Fruit fly (Drosophila melanogaster) whole organism, embryonic: ENCODE results near the gene TyrRII.
A peak's percentile ranks its signal among the peaks of the same experiment; 100 is the strongest.

ENCODE experiments used
- BEAF-32 ChIP-seq: fragments of 200-800 bp; sonication (Bioruptor generic); optimal IDR thresholded peaks from 3 replicates; lab custom pipeline; 2017; ENCODE audit warnings: missing biosample characterization, missing genetic modification characterization, mild to moderate bottlenecking, moderate library complexity, missing genetic modification reagents
- CG10321 ChIP-seq: fragments of 200-800 bp; sonication (Bioruptor generic); IDR thresholded peaks from 2 replicates; pipeline ENCODE4 v1.3.6; 2022; ENCODE audit warnings: missing biosample characterization, missing genetic modification characterization
- CG13775 ChIP-seq: fragments of 200-800 bp; sonication (Bioruptor generic); optimal IDR thresholded peaks from 3 replicates; lab custom pipeline; 2017; ENCODE audit warnings: missing biosample characterization, mild to moderate bottlenecking, missing genetic modification characterization
- CG14860 ChIP-seq: fragments of 200-800 bp; sonication (Bioruptor generic); IDR thresholded peaks from 3 replicates; pipeline ENCODE4 v1.3.6; 2022; ENCODE audit warnings: missing biosample characterization, missing genetic modification characterization; ENCODE audit not compliant: partially characterized antibody
- CG1647 ChIP-seq: fragments of 200-800 bp; sonication (Bioruptor generic); optimal IDR thresholded peaks from 3 replicates; lab custom pipeline; 2016; ENCODE audit warnings: missing biosample characterization, missing genetic modification characterization
- CG17328 ChIP-seq: fragments of 200-800 bp; sonication (Bioruptor generic); IDR thresholded peaks from 2 replicates; pipeline ENCODE4 v1.3.6; 2022; ENCODE audit warnings: missing biosample characterization, missing genetic modification characterization
- CG17361 ChIP-seq: fragments of 200-800 bp; sonication (Bioruptor generic); IDR thresholded peaks from 3 replicates; pipeline ENCODE4 v1.3.6; 2022; ENCODE audit warnings: missing biosample characterization, missing genetic modification characterization
- CG17568 ChIP-seq: fragments of 200-800 bp; sonication (Bioruptor generic); optimal IDR thresholded peaks from 2 replicates; lab custom pipeline; 2018; ENCODE audit warnings: missing biosample characterization, mild to moderate bottlenecking, missing genetic modification characterization, moderate library complexity
- CG30403 ChIP-seq: fragments of 200-800 bp; sonication (Bioruptor generic); optimal IDR thresholded peaks from 3 replicates; lab custom pipeline; 2016; ENCODE audit warnings: missing biosample characterization, missing genetic modification characterization
- CG3065 ChIP-seq: fragments of 200-800 bp; sonication (Bioruptor generic); optimal IDR thresholded peaks from 2 replicates; lab custom pipeline; 2016; ENCODE audit warnings: missing biosample characterization, missing genetic modification characterization
- CG32767 ChIP-seq: fragments of 200-800 bp; sonication (Bioruptor generic); IDR thresholded peaks from 2 replicates; pipeline ENCODE4 v1.3.6; 2022; ENCODE audit warnings: missing biosample characterization, missing genetic modification characterization
- CG3281 ChIP-seq: fragments of 200-800 bp; sonication (Bioruptor generic); optimal IDR thresholded peaks from 3 replicates; lab custom pipeline; 2017; ENCODE audit warnings: missing biosample characterization, mild to moderate bottlenecking, missing genetic modification characterization
- CG8290 ChIP-seq, 3 experiments: fragments of 200-800 bp; sonication (Bioruptor generic); optimal IDR thresholded peaks; 2 replicates each; lab custom pipeline; 2016 to 2019; ENCODE audit warnings: missing biosample characterization in 3 of 3, missing genetic modification characterization in 3 of 3, mild to moderate bottlenecking in 2 of 3, moderate library complexity in 1 of 3
- CTCF ChIP-seq: fragments of 200-800 bp; sonication (Bioruptor generic); optimal IDR thresholded peaks from 2 replicates; lab custom pipeline; 2017; ENCODE audit warnings: missing biosample characterization, mild to moderate bottlenecking, missing genetic modification characterization, moderate library complexity
- Ets65A ChIP-seq: fragments of 200-800 bp; sonication (Bioruptor generic); peaks from one replicate; lab custom pipeline; 2016; ENCODE audit warnings: missing biosample characterization, missing genetic modification characterization
- Fer1 ChIP-seq: fragments of 200-800 bp; sonication (Bioruptor generic); optimal IDR thresholded peaks from 2 replicates; lab custom pipeline; 2017; ENCODE audit warnings: missing biosample characterization, mild to moderate bottlenecking, missing genetic modification characterization
- GATAe ChIP-seq: fragments of 200-800 bp; sonication (Bioruptor generic); conservative IDR thresholded peaks from 2 replicates; pipeline ENCODE4 v1.3.6; 2022; ENCODE audit warnings: missing biosample characterization, missing genetic modification characterization
- Hmr ChIP-seq: fragments of 200-800 bp; sonication (Bioruptor generic); optimal IDR thresholded peaks from 3 replicates; lab custom pipeline; 2017; ENCODE audit warnings: mild to moderate bottlenecking, missing biosample characterization, missing genetic modification reagents, missing genetic modification characterization
- MESR4 ChIP-seq: fragments of 200-800 bp; sonication (Bioruptor generic); optimal IDR thresholded peaks from 2 replicates; lab custom pipeline; 2018; ENCODE audit warnings: missing biosample characterization, mild to moderate bottlenecking, missing genetic modification characterization, moderate library complexity
- Neu2 ChIP-seq: fragments of 200-800 bp; sonication (Bioruptor generic); optimal IDR thresholded peaks from 3 replicates; lab custom pipeline; 2016; ENCODE audit warnings: missing biosample characterization, missing genetic modification characterization, borderline replicate concordance
- NfI ChIP-seq: fragments of 200-800 bp; sonication (Bioruptor generic); optimal IDR thresholded peaks from 3 replicates; lab custom pipeline; 2018; ENCODE audit warnings: missing biosample characterization, mild to moderate bottlenecking, missing genetic modification characterization, moderate library complexity
- PHDP ChIP-seq: fragments of 200-800 bp; sonication (Bioruptor generic); optimal IDR thresholded peaks from 3 replicates; lab custom pipeline; 2018; ENCODE audit warnings: missing biosample characterization, mild to moderate bottlenecking, missing genetic modification characterization, moderate library complexity
- Ravus ChIP-seq: fragments of 200-800 bp; sonication (Bioruptor generic); IDR thresholded peaks from 2 replicates; pipeline ENCODE4 v1.3.6; 2022; ENCODE audit warnings: missing biosample characterization, missing genetic modification characterization
- Rfx ChIP-seq: fragments of 200-800 bp; sonication (Bioruptor generic); IDR thresholded peaks from 2 replicates; pipeline ENCODE4 v1.3.6; 2022; ENCODE audit warnings: missing biosample characterization, missing genetic modification characterization
- Xbp1 ChIP-seq: fragments of 200-800 bp; sonication (Bioruptor generic); optimal IDR thresholded peaks from 3 replicates; lab custom pipeline; 2016; ENCODE audit warnings: missing biosample characterization, mild to moderate bottlenecking, missing genetic modification characterization
- amos ChIP-seq: fragments of 200-800 bp; sonication (Bioruptor generic); IDR thresholded peaks from 2 replicates; pipeline ENCODE4 v1.3.6; 2022; ENCODE audit warnings: missing biosample characterization, missing genetic modification characterization; ENCODE audit not compliant: partially characterized antibody
- ap ChIP-seq: fragments of 200-800 bp; sonication (Bioruptor generic); IDR thresholded peaks from 2 replicates; pipeline ENCODE4 v1.3.6; 2022; ENCODE audit warnings: missing biosample characterization, missing genetic modification characterization
- bowl ChIP-seq: fragments of 200-800 bp; sonication (Bioruptor generic); IDR thresholded peaks from 2 replicates; pipeline ENCODE4 v1.3.6; 2022; ENCODE audit warnings: missing biosample characterization, missing genetic modification characterization
- bsh ChIP-seq, 2 experiments: fragments of 200-800 bp; sonication (Bioruptor generic); optimal IDR thresholded peaks; 2 replicates each; lab custom pipeline; 2017 to 2018; ENCODE audit warnings: mild to moderate bottlenecking in 2 of 2, missing biosample characterization in 2 of 2, missing genetic modification characterization in 2 of 2, moderate library complexity in 1 of 2
- cas ChIP-seq: fragments of 200-800 bp; sonication (Bioruptor generic); IDR thresholded peaks from 2 replicates; pipeline ENCODE4 v1.3.6; 2022; ENCODE audit warnings: missing biosample characterization, missing genetic modification characterization
- cg ChIP-seq: fragments of 200-800 bp; sonication (Bioruptor generic); optimal IDR thresholded peaks from 3 replicates; lab custom pipeline; 2019; ENCODE audit warnings: missing biosample characterization, mild to moderate bottlenecking, missing genetic modification characterization, moderate library complexity
- crc ChIP-seq: fragments of 200-800 bp; sonication (Bioruptor generic); optimal IDR thresholded peaks from 2 replicates; lab custom pipeline; 2016; ENCODE audit warnings: missing biosample characterization, missing genetic modification characterization
- cwo ChIP-seq: fragments of 200-800 bp; sonication (Bioruptor generic); optimal IDR thresholded peaks from 3 replicates; lab custom pipeline; 2017; ENCODE audit warnings: missing biosample characterization, missing genetic modification characterization, mild to moderate bottlenecking, moderate library complexity, missing genetic modification reagents
- dpn ChIP-seq, 2 experiments: fragments of 200-800 bp; sonication (Bioruptor generic); optimal IDR thresholded peaks; 3 replicates each; lab custom pipeline; 2016; ENCODE audit warnings: missing biosample characterization in 2 of 2, missing genetic modification characterization in 2 of 2
- exex ChIP-seq: fragments of 200-800 bp; sonication (Bioruptor generic); optimal IDR thresholded peaks from 4 replicates; lab custom pipeline; 2018; ENCODE audit warnings: missing biosample characterization, mild to moderate bottlenecking, missing genetic modification characterization, moderate library complexity
- gcm2 ChIP-seq: fragments of 200-800 bp; sonication (Bioruptor generic); optimal IDR thresholded peaks from 2 replicates; lab custom pipeline; 2016; ENCODE audit warnings: missing biosample characterization, missing genetic modification characterization
- grn ChIP-seq: fragments of 200-800 bp; sonication (Bioruptor generic); optimal IDR thresholded peaks from 3 replicates; lab custom pipeline; 2017; ENCODE audit warnings: missing biosample characterization, missing genetic modification characterization
- lab ChIP-seq: fragments of 200-800 bp; sonication (Bioruptor generic); optimal IDR thresholded peaks from 3 replicates; lab custom pipeline; 2017; ENCODE audit warnings: missing biosample characterization, missing genetic modification characterization, mild to moderate bottlenecking, moderate library complexity, missing genetic modification reagents
- maf-S ChIP-seq: fragments of 200-800 bp; sonication (Bioruptor generic); optimal IDR thresholded peaks from 2 replicates; lab custom pipeline; 2016; ENCODE audit warnings: missing biosample characterization, missing genetic modification characterization
- mam ChIP-seq: fragments of 200-800 bp; sonication (Bioruptor generic); optimal IDR thresholded peaks from 3 replicates; lab custom pipeline; 2016; ENCODE audit warnings: missing biosample characterization, missing genetic modification characterization
- pnt ChIP-seq: fragments of 200-800 bp; sonication (Bioruptor generic); optimal IDR thresholded peaks from 3 replicates; lab custom pipeline; 2016; ENCODE audit warnings: missing biosample characterization, missing genetic modification characterization
- schlank ChIP-seq: fragments of 200-800 bp; sonication (Bioruptor generic); optimal IDR thresholded peaks from 2 replicates; lab custom pipeline; 2018; ENCODE audit warnings: missing biosample characterization, mild to moderate bottlenecking, missing genetic modification characterization
- sd ChIP-seq: fragments of 200-800 bp; sonication (Bioruptor generic); optimal IDR thresholded peaks from 3 replicates; lab custom pipeline; 2018; ENCODE audit warnings: missing biosample characterization, mild to moderate bottlenecking, missing genetic modification characterization, moderate library complexity
- slp2 ChIP-seq: fragments of 200-800 bp; sonication (Bioruptor generic); optimal IDR thresholded peaks from 2 replicates; lab custom pipeline; 2016; ENCODE audit warnings: missing biosample characterization, missing genetic modification characterization
- so ChIP-seq: fragments of 200-800 bp; sonication (Bioruptor generic); IDR thresholded peaks from 3 replicates; pipeline ENCODE4 v1.3.6; 2022; ENCODE audit warnings: missing biosample characterization, missing genetic modification characterization
- sug ChIP-seq: fragments of 200-800 bp; optimal IDR thresholded peaks from 2 replicates; lab custom pipeline; 2019; ENCODE audit warnings: missing biosample characterization, mild to moderate bottlenecking, missing genetic modification characterization, moderate library complexity
- twi ChIP-seq: fragments of 200-800 bp; optimal IDR thresholded peaks from 2 replicates; lab custom pipeline; 2019; ENCODE audit warnings: missing biosample characterization, mild to moderate bottlenecking, missing genetic modification characterization, moderate library complexity
- usp ChIP-seq: fragments of >200 bp; optimal IDR thresholded peaks from 2 replicates; lab custom pipeline; 2017; ENCODE audit warnings: missing biosample characterization, missing genetic modification characterization
- zf30C ChIP-seq: fragments of 200-800 bp; sonication (Bioruptor generic); optimal IDR thresholded peaks from 3 replicates; lab custom pipeline; 2018; ENCODE audit warnings: missing biosample characterization, mild to moderate bottlenecking, missing genetic modification characterization

The TyrRII gene

DNA sequence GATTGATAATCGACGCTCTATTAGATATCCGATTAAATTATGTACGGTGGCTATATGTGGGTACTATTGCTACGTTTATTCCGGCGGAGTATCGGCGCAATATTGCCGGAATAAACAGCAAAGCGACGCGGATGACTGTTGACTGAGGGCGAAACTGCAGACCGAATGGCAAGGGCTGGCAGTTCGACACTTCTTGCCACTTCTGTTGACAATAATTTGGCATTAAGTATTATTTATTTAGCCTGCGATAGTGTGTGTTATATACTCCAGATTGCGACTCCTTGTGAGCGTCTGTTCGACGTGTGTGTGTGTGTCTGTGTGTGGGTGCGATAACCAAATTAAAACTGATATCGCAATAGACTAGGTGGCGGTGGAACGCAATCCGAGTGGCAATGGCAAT is 22.5 kb downstream of the TyrRII start:
- TF ChIP-seq sug (tag; lab: Kevin White, UChicago) (peak; percentile 55), crc (GFP tag; lab: Kevin White, UChicago) (no peak), exex (peak; percentile 93), cwo (GFP tag; lab: Kevin White, UChicago) (peak; percentile 43), usp (GFP tag; lab: Kevin White, UChicago) (no peak), CG32767 (no peak), CG30403 (GFP tag; lab: Kevin White, UChicago) (no peak), Fer1 (GFP tag; lab: Kevin White, UChicago) (peak; percentile 2), cas (GFP tag; lab: Robert Waterston, UW) (no peak), lab (GFP tag; lab: Kevin White, UChicago) (peak; percentile 28), cg (GFP tag; lab: Kevin White, UChicago) (peak; percentile 11), Ets65A (no peak), CG8290 (GFP tag; optimal IDR thresholded peaks at IDR 0.05; lab: Kevin White, UChicago) (no peak), CG8290 (tag; optimal IDR thresholded peaks at IDR 0.05; lab: Kevin White, UChicago) (peak in 1 of 2 experiments; percentile 5), BEAF-32 (GFP tag; lab: Kevin White, UChicago) (no peak), Ravus (GFP tag; lab: Robert Waterston, UW) (no peak), MESR4 (GFP tag; lab: Kevin White, UChicago) (no peak), CG3065 (GFP tag; lab: Kevin White, UChicago) (no peak), CG3281 (GFP tag; lab: Kevin White, UChicago) (no peak), GATAe (GFP tag; lab: Robert Waterston, UW) (peak; percentile 63)

DNA sequence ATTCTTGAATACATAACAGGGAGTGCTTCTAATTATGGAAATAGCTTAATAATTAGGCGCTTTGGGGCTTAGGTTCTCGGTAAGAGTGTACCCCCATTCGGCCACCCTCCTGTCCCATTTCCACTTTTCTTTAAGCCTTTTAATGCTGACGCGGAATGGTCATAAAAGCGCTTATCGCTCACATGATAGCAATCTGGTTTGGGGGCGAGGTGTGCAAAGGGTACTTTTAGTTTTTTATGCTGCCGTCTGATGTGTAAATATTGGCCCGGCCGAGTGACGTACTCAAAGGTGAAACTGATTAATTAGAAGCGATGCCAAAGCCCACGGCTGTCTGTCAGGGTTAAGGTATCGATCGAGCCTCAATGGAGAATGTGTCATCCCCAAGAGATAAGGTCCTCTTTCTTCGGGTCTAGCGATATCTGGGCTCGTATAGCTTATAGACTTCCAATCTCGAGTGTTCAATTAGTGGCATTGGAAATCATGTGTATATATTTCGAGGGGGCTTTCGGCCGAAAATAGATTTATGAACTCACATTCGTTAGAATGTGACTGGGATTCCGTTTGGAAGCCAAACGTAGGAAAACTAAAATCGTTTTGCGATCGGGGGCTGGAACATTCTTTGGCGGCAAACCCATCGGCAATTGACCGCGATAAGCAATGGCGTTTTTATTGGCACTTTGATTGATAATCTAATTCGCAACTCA is 23.5 kb downstream of the TyrRII start:
- TF ChIP-seq CG17328 (GFP tag; lab: Robert Waterston, UW) = no peak
- no peak for TF ChIP-seq gcm2 (GFP tag; lab: Kevin White, UChicago)
- TF ChIP-seq twi (tag; lab: Kevin White, UChicago) = no peak
- TF ChIP-seq pnt (GFP tag; lab: Kevin White, UChicago) = no peak
- TF ChIP-seq Rfx = 0 out of 2 replicates have a peak, but pooled peaks have one; percentile 31
- TF ChIP-seq NfI (GFP tag; lab: Kevin White, UChicago) = no peak
- no peak for TF ChIP-seq zf30C
- no peak for TF ChIP-seq amos
- TF ChIP-seq PHDP = peak; percentile 1
- no peak for TF ChIP-seq maf-S (GFP tag; lab: Kevin White, UChicago)
- TF ChIP-seq grn (GFP tag; lab: Kevin White, UChicago) = peak; percentile 85
- no peak for TF ChIP-seq crc (GFP tag; lab: Kevin White, UChicago)
- TF ChIP-seq Xbp1 = no peak
- no peak for TF ChIP-seq ap (GFP tag; lab: Robert Waterston, UW)
- TF ChIP-seq CG13775 (GFP tag; lab: Kevin White, UChicago) = no peak
- TF ChIP-seq CG14860 (GFP tag; lab: Robert Waterston, UW) = no peak
- no peak for TF ChIP-seq slp2 (GFP tag; lab: Kevin White, UChicago)
- no peak for TF ChIP-seq CG1647 (GFP tag; lab: Kevin White, UChicago)
- no peak for TF ChIP-seq dpn (GFP tag; optimal IDR thresholded peaks at IDR 0.05; lab: Kevin White, UChicago)
- no peak for TF ChIP-seq mam (GFP tag; lab: Kevin White, UChicago)
- TF ChIP-seq CTCF (GFP tag; lab: Kevin White, UChicago) = no peak
- TF ChIP-seq GATAe (GFP tag; lab: Robert Waterston, UW) = peak; percentile 78
- peak; percentile 32 for TF ChIP-seq schlank (tag; lab: Kevin White, UChicago)
- peak; percentile 34 for TF ChIP-seq Hmr (GFP tag; lab: Kevin White, UChicago)
- TF ChIP-seq so (GFP tag; lab: Robert Waterston, UW) = no peak
- TF ChIP-seq sd (tag; lab: Kevin White, UChicago) = peak; percentile 69
- no peak for TF ChIP-seq bowl (GFP tag; lab: Robert Waterston, UW)
- TF ChIP-seq CG17568 = no peak
- TF ChIP-seq Neu2 (GFP tag; lab: Kevin White, UChicago) = no peak
- no peak for TF ChIP-seq CG17361
- no peak for TF ChIP-seq bsh (GFP tag; optimal IDR thresholded peaks at IDR 0.05; lab: Kevin White, UChicago)
- TF ChIP-seq CG10321 = no peak
